Fruit fly (Drosophila melanogaster) whole organism, larva: ENCODE data around the gene Ccp84Ad.

Experiments
- noc ChIP-seq: fragments of 200-800 bp; sonication (Bioruptor generic); optimal IDR thresholded peaks from 3 replicates; lab custom pipeline; 2019; ENCODE audit warnings: missing biosample characterization, mild to moderate bottlenecking, missing genetic modification characterization, moderate library complexity

Gene Ccp84Ad

DNA sequence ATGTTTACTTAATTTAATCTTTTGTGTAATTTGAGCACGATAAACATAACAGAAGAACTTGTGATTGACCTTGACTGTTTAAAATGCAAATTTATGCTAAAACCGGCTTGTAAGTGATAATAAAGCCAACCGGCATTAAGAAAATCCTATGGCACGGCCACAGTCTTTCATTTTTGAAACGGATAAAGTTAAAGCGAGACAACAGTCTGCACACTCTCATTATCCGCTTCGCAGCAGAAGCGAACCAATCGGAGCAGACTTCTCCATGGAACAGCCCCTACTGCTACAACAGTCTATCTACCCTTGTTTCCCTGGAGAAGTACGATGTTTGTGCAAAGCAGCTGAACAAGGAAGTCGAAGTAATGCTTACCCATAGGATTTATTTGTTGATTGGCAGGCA is 9.4 kb upstream of the Ccp84Ad start:
- no peak for TF ChIP-seq noc

dm6 chr3R:6683671-6684070 is 8.9 kb upstream of the Ccp84Ad start:
- TF ChIP-seq noc = no peak

dm6 chr3R:6684145-6684544 is 8.4 kb upstream of the Ccp84Ad start, which contains the start of gene Edg84A:
Edg84A (plus strand) TSS chr3R:6684445.
- TF ChIP-seq noc = no peak

dm6 chr3R:6686428-6686827 is 6.1 kb upstream of the Ccp84Ad start, which contains the start of gene Ccp84Ag:
Ccp84Ag (plus strand) TSS chr3R:6686728.
- TF ChIP-seq noc = no peak

- no peak for TF ChIP-seq noc
Measured at dm6 chr3R:6687219-6687618, 5.3 kb upstream of the Ccp84Ad start.

DNA sequence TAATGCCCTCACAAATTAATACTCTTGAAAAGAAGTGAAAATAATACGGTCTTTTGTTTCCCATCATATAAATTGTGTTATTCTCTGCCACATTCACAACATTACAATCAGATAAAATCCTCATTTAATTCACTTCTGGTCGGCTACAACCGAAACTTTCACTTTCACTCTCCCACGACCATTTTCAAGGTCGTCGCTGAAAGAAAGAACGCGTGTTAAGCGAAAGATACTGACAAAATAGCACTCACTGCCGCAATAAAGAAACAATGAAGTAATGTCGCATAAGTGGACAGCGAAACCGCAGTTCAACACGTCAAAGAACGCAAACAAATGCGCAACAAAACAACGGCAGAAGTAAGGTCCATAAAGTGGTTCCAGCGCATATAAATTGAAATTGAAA is 4.4 kb upstream of the Ccp84Ad start:
- no peak for TF ChIP-seq noc

DNA sequence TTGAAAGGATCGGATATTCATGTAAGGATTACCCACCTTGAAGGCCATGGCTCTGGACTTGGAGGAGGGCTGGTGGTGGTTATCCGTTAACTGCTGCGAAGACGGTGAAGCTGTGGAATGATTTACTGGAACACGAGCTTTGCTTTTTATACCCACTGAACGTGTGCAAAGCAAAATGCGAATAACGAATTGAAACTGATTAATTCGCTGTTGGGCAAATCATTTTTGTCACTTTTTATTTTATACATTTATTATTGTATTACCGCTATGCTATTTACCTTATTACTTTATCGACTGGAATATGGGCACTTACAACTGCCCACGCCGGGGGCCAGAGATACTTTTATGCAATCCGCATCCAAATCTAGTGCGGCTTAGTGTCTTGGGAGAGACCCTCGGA is 2.4 kb upstream of the Ccp84Ad start, which contains the start of gene Ccp84Af:
TSS of gene Ccp84Af (minus strand) at position 101 of the 400 bp plus-strand sequence.
- TF ChIP-seq noc = no peak

dm6 chr3R:6691658-6692057 is 874 bp upstream of the Ccp84Ad start, which contains the start of gene Ccp84Ae:
Ccp84Ae (minus strand) TSS chr3R:6691758.
- no peak for TF ChIP-seq noc

DNA sequence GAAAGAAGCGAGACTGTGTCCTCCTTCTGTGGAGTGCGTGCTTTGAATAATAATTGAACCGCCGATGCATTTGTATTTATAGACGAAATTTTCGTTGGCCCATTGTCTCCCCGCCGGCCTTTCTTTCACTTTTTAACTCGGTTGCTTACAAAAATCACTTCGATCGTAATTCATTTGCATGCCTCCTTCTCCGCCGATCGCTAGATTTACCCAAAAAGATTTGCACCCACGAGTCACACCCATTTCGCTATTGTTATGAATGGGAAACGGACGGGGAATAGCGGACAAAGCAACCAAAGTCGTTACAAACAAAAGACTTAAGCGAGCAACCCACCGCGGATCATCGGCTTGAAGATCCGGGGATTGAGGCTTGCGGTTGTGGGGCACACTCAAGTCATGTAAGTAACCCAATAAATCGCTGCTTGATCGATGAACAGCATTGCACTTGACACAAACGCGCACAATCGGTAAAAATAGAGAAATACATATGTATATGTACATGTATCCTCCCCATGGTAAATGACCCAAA is 3.8 kb downstream of the Ccp84Ad start, which contains the start of gene Ccp84Ac:
TSS of gene Ccp84Ac (minus strand) at position 51 of the 529 bp plus-strand sequence.
- no peak for TF ChIP-seq noc

dm6 chr3R:6702777-6703176 is 10.2 kb downstream of the Ccp84Ad start, which contains the start of gene Ccp84Ab:
Ccp84Ab (minus strand) TSS chr3R:6702877.
- TF ChIP-seq noc = no peak

- TF ChIP-seq noc = no peak
Measured at dm6 chr3R:6703784-6704183, 11.3 kb downstream of the Ccp84Ad start, which contains the start of gene Ccp84Aa. Ccp84Aa (plus strand) TSS chr3R:6704084.

- TF ChIP-seq noc = no peak
Measured at dm6 chr3R:6706327-6706726, 13.8 kb downstream of the Ccp84Ad start.

DNA sequence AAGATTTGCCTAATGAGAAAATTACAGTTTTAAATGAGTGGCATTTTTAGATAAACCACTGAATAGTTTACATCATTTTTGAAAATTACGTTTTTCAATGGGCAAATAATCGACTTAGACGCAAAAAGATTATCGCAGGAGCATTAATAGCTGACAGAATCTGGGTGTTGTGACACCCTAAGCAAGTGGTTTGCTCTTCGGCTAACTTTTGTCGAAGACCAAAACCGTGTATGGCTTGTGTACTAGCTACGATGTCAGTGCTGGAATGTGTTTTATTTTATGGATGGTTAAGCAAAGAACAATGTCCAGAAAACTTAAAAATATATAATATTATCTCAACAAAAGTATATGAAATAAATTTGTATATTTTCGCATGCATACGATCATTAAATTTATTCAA is 16.3 kb downstream of the Ccp84Ad start:
- no peak for TF ChIP-seq noc

dm6 chr3R:6723537-6724171 is 31.1 kb downstream of the Ccp84Ad start:
- TF ChIP-seq noc = no peak

- no peak for TF ChIP-seq noc
Measured at dm6 chr3R:6726119-6726518, 33.6 kb downstream of the Ccp84Ad start.

- no peak for TF ChIP-seq noc
Measured at dm6 chr3R:6735722-6736121, 43.2 kb downstream of the Ccp84Ad start.

DNA sequence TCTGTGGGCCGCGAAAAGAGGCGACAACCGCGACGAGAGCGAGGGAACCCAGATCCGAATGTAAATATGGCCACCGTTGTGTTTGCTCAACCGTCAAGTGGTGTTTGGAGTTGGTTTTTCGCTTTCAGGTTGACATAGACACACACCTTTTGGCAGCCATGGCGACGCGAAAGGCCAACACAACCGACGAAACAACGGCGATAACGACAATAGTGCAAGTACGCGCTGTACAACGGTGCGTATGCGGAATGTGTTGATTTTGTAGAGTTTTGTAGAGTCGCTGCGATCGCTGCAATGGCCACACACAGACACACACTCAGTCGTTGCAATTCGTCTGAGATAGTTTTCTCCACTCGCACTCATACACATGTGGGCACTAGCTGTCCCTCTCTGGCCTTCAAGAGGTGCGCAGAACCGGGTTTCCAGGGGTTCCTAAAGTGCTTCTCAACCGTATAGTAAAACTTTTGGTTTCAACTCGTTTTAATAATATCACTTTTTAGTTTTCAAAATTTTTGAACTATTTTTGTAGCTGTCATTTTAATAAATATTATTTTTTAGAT is 48.9 kb downstream of the Ccp84Ad start:
- TF ChIP-seq noc = no peak

- no peak for TF ChIP-seq noc
Measured at dm6 chr3R:6741983-6742382, 49.5 kb downstream of the Ccp84Ad start, which contains the start of gene pb. pb (minus strand) TSS chr3R:6742063.
